Worm (Caenorhabditis elegans) whole organism, early embryonic: Measurements from ENCODE around the gene aat-7.

Experiments used
- B0310.2 ChIP-seq: sonication (generic microtip); optimal IDR thresholded peaks from 2 replicates; lab custom pipeline; 2016; ENCODE audit warnings: mild to moderate bottlenecking, missing genetic modification characterization, missing compliant biosample characterization
- F13C5.2 ChIP-seq: sonication (generic microtip); optimal IDR thresholded peaks from 2 replicates; lab custom pipeline; 2017; ENCODE audit warnings: mild to moderate bottlenecking, missing genetic modification characterization, inconsistent platforms, missing compliant biosample characterization
- aly-1 ChIP-seq: sonication (generic microtip); optimal IDR thresholded peaks from 2 replicates; lab custom pipeline; 2016; ENCODE audit warnings: missing genetic modification characterization, missing compliant biosample characterization
- ama-1 ChIP-seq: fragments of 150-350 bp; optimal IDR thresholded peaks from 2 replicates; lab custom pipeline; 2014
- ceh-13 ChIP-seq: fragments of 200-800 bp; sonication (Bioruptor generic); optimal IDR thresholded peaks from 2 replicates; lab custom pipeline; 2018; ENCODE audit warnings: mild to moderate bottlenecking, missing genetic modification characterization, missing compliant biosample characterization
- ceh-36 ChIP-seq: sonication (generic microtip); optimal IDR thresholded peaks from 2 replicates; lab custom pipeline; 2016; ENCODE audit warnings: missing genetic modification characterization, inconsistent platforms, missing compliant biosample characterization
- ets-7 ChIP-seq: sonication (generic microtip); optimal IDR thresholded peaks from 2 replicates; lab custom pipeline; 2016; ENCODE audit warnings: missing genotype, missing genetic modification characterization, missing compliant biosample characterization
- flt-1 ChIP-seq: fragments of 200-800 bp; sonication (Bioruptor generic); IDR thresholded peaks from 2 replicates; pipeline ENCODE4 v1.3.6; 2022; ENCODE audit warnings: missing genetic modification characterization, missing compliant biosample characterization
- hmbx-1 ChIP-seq: sonication (generic microtip); optimal IDR thresholded peaks from 2 replicates; lab custom pipeline; 2016; ENCODE audit warnings: mild to moderate bottlenecking, missing genetic modification characterization, missing compliant biosample characterization
- hmg-4 ChIP-seq: fragments of 200-800 bp; sonication (Bioruptor generic); optimal IDR thresholded peaks from 2 replicates; lab custom pipeline; 2018; ENCODE audit warnings: mild to moderate bottlenecking, missing genetic modification characterization, missing compliant biosample characterization
- hnd-1 ChIP-seq: sonication (generic microtip); optimal IDR thresholded peaks from 2 replicates; lab custom pipeline; 2016; ENCODE audit warnings: missing genetic modification characterization, missing compliant biosample characterization
- pes-1 ChIP-seq: fragments of 200-800 bp; sonication (Bioruptor generic); IDR thresholded peaks from 2 replicates; pipeline ENCODE4 v1.3.6; 2022; ENCODE audit warnings: missing genetic modification reagents, missing genetic modification characterization, missing compliant biosample characterization
- scrt-1 ChIP-seq: fragments of 200-800 bp; sonication (Bioruptor generic); IDR thresholded peaks from 2 replicates; pipeline ENCODE4 v1.3.6; 2022; ENCODE audit warnings: missing genetic modification characterization, missing compliant biosample characterization
- sea-1 ChIP-seq: fragments of 200-800 bp; sonication (Bioruptor generic); conservative IDR thresholded peaks from 2 replicates; pipeline ENCODE4 v1.3.6; 2022; ENCODE audit warnings: missing genetic modification characterization, missing compliant biosample characterization
- tbx-11 ChIP-seq: fragments of 200-800 bp; sonication (Bioruptor generic); IDR thresholded peaks from 2 replicates; pipeline ENCODE4 v1.3.6; 2022; ENCODE audit warnings: missing genetic modification characterization, missing compliant biosample characterization
- tbx-37 ChIP-seq: fragments of 200-800 bp; sonication (Bioruptor generic); conservative IDR thresholded peaks from 2 replicates; pipeline ENCODE4 v1.3.6; 2022; ENCODE audit warnings: missing genetic modification reagents, missing genetic modification characterization, missing compliant biosample characterization
- tra-4 ChIP-seq: sonication (generic microtip); optimal IDR thresholded peaks from 2 replicates; lab custom pipeline; 2017; ENCODE audit warnings: missing genetic modification characterization, missing compliant biosample characterization

Gene aat-7

DNA sequence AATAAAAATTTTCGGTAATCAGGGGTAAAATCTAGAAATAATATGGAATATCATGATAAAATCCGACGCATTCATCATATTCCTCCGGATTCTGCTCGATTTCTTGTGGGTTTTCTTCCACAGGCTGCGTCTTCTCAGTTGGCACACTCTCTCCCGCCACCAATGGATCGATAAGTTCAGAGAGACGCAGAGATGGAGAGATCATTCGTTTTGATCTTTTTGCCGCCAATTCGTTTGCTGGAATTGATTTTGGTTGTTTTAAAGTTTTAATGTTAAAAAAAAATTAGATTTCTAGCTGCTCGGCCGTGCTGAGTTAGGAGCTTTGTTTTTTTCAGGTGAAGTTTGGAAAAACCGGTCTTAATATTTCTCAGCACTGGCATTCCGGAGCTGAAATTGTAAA is 29.4 kb upstream of the aat-7 start:
- TF ChIP-seq B0310.2 (tag; lab: Kevin White, UChicago), result no peak
- no peak for TF ChIP-seq hmg-4 (GFP tag; lab: Kevin White, UChicago)
- TF ChIP-seq tbx-11 (GFP tag; lab: Robert Waterston, UW), result no peak
- TF ChIP-seq aly-1 (tag; lab: Kevin White, UChicago), result no peak
- no peak for TF ChIP-seq ceh-13 (GFP tag; lab: Kevin White, UChicago)
- no peak for TF ChIP-seq scrt-1
- no peak for TF ChIP-seq pes-1 (GFP tag; lab: Robert Waterston, UW)
- TF ChIP-seq ama-1 (lab: Kevin White, UChicago), result no peak
- TF ChIP-seq ceh-36 (tag; lab: Kevin White, UChicago), result no peak
- TF ChIP-seq flt-1, result no peak
- TF ChIP-seq hmbx-1, result no peak
- no peak for TF ChIP-seq hnd-1
- no peak for TF ChIP-seq sea-1 (GFP tag; lab: Robert Waterston, UW)
- no peak for TF ChIP-seq ets-7 (tag; lab: Kevin White, UChicago)
- TF ChIP-seq tbx-37 (GFP tag; lab: Robert Waterston, UW), result no peak
- TF ChIP-seq tra-4 (tag; lab: Kevin White, UChicago), result no peak
- no peak for TF ChIP-seq F13C5.2

DNA sequence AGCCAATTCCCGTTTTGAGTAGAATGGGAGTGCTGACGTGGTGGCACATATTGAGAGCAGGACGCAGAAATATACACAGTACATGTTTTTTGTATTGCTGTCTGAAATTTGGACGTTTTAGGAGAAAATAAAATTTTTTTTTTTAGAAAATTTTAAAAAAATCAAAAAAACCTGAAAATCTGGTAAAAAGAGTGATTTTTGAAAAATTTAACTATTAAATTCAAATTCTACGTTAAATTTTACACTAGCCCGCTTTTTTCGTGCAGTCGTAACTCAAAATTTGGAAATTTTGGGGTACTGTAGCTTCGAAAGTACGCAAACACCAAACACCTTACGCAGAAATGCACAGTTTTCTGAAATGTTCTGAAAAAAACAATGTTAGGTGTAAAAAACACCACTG is 28.8 kb upstream of the aat-7 start, which contains the start of gene C13A10.2:
Gene C13A10.2 (minus strand): TSS at position 101 of the 400 bp plus-strand sequence.
- TF ChIP-seq ceh-13 (GFP tag; lab: Kevin White, UChicago) (no peak), tbx-37 (GFP tag; lab: Robert Waterston, UW) (no peak), flt-1 (no peak), tbx-11 (GFP tag; lab: Robert Waterston, UW) (no peak), pes-1 (GFP tag; lab: Robert Waterston, UW) (no peak), hmbx-1 (no peak), hmg-4 (GFP tag; lab: Kevin White, UChicago) (no peak), ets-7 (tag; lab: Kevin White, UChicago) (no peak), tra-4 (tag; lab: Kevin White, UChicago) (no peak), B0310.2 (tag; lab: Kevin White, UChicago) (no peak), ceh-36 (tag; lab: Kevin White, UChicago) (no peak), sea-1 (GFP tag; lab: Robert Waterston, UW) (no peak), scrt-1 (no peak), ama-1 (lab: Kevin White, UChicago) (no peak), aly-1 (tag; lab: Kevin White, UChicago) (no peak), hnd-1 (no peak), F13C5.2 (no peak)

DNA sequence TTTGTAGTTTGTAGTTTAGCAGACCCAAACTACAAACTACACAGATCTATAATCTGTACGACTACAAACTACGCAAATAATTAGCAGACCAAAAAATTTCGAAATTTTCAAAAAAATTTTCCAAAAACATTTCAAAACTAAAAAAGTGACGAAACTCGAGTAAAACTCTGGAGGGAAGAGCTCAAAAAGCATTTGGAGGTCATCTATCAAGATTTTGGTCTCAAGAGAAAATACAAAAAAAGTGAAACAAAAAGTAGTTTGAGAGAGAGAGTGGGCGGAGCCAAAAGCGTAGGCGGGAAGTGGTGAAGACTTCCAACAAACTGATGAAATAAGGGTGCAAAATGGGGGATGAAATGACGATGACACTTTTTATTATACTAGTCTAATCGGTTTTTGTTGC is 26.4 kb upstream of the aat-7 start:
- TF ChIP-seq B0310.2 (tag; lab: Kevin White, UChicago), result no peak
- TF ChIP-seq tbx-11 (GFP tag; lab: Robert Waterston, UW), result no peak
- TF ChIP-seq tbx-37 (GFP tag; lab: Robert Waterston, UW), result no peak
- TF ChIP-seq F13C5.2, result no peak
- TF ChIP-seq flt-1, result no peak
- no peak for TF ChIP-seq scrt-1
- TF ChIP-seq hmbx-1, result no peak
- TF ChIP-seq aly-1 (tag; lab: Kevin White, UChicago), result no peak
- no peak for TF ChIP-seq hmg-4 (GFP tag; lab: Kevin White, UChicago)
- TF ChIP-seq tra-4 (tag; lab: Kevin White, UChicago), result no peak
- TF ChIP-seq ceh-36 (tag; lab: Kevin White, UChicago), result no peak
- no peak for TF ChIP-seq pes-1 (GFP tag; lab: Robert Waterston, UW)
- no peak for TF ChIP-seq ama-1 (lab: Kevin White, UChicago)
- no peak for TF ChIP-seq ceh-13 (GFP tag; lab: Kevin White, UChicago)
- TF ChIP-seq sea-1 (GFP tag; lab: Robert Waterston, UW), result no peak
- no peak for TF ChIP-seq hnd-1
- no peak for TF ChIP-seq ets-7 (tag; lab: Kevin White, UChicago)

DNA sequence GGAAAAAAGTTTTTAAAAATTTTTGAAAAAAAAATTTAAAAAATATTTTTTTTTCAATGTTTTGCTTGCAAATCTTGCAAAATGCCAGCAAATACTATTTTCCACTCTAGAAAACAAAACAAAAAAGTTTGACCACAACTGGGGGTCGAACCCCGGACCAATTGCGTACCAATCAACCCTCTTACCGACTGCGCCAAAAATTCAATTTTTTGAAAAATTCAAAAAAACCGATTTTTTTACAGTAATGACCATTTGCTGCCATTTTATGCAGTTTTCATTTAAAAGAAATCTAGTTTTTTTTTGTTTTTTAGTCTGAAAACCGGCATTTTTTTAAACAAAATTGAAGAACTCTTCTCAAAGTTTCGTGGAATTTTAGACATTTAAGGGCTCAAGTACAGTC is 24.2 kb upstream of the aat-7 start:
- TF ChIP-seq aly-1 (tag; lab: Kevin White, UChicago) (no peak), B0310.2 (tag; lab: Kevin White, UChicago) (no peak), tbx-37 (GFP tag; lab: Robert Waterston, UW) (no peak), ama-1 (lab: Kevin White, UChicago) (no peak), pes-1 (GFP tag; lab: Robert Waterston, UW) (no peak), hmg-4 (GFP tag; lab: Kevin White, UChicago) (no peak)

DNA sequence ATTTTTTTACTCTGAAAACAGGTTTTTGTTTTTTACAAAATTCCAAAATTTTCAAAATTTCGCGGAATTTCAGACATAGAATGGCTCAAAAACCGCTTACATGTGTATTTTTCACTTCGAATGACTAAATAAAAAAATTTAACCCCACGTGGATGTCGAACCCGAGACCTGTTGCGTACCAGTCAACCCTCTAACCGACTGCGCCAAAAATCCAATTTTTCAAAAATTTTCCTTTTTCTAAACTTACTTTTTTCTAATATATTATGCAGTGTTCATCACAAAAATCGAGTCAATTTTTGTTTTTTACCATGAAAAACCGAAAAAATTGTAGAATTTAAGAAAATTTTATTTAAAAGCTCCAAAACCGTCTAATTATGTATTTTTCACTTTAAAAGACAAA is 20.7 kb upstream of the aat-7 start:
- no peak for TF ChIP-seq ceh-36 (tag; lab: Kevin White, UChicago)
- no peak for TF ChIP-seq ets-7 (tag; lab: Kevin White, UChicago)
- TF ChIP-seq pes-1 (GFP tag; lab: Robert Waterston, UW), result no peak
- TF ChIP-seq tbx-37 (GFP tag; lab: Robert Waterston, UW), result no peak
- no peak for TF ChIP-seq hnd-1
- TF ChIP-seq aly-1 (tag; lab: Kevin White, UChicago), result no peak
- no peak for TF ChIP-seq sea-1 (GFP tag; lab: Robert Waterston, UW)
- no peak for TF ChIP-seq hmbx-1
- no peak for TF ChIP-seq ceh-13 (GFP tag; lab: Kevin White, UChicago)
- TF ChIP-seq B0310.2 (tag; lab: Kevin White, UChicago), result no peak
- TF ChIP-seq flt-1, result no peak
- no peak for TF ChIP-seq scrt-1
- TF ChIP-seq hmg-4 (GFP tag; lab: Kevin White, UChicago), result no peak
- TF ChIP-seq tra-4 (tag; lab: Kevin White, UChicago), result no peak
- no peak for TF ChIP-seq tbx-11 (GFP tag; lab: Robert Waterston, UW)
- TF ChIP-seq F13C5.2, result no peak
- no peak for TF ChIP-seq ama-1 (lab: Kevin White, UChicago)

DNA sequence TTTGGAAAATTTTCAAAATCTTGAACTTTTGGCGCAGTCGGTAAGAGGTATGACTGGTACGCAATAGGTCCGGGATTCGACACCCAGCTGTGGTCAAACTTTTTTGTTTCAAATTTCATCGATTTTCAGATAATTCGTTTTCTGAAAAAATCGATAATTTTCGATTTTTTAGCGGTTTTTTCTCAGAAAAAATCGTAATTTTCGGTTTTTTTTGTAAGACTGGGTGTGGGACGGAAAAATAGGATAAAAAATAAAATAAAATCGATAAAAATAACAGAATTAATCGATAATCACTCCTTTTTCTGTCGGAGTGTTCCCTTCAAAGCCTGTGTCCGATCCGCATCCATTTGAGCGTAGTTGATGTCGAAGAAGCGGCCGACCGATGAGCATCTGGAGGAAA is 17.9 kb upstream of the aat-7 start:
- no peak for TF ChIP-seq ceh-36 (tag; lab: Kevin White, UChicago)
- TF ChIP-seq F13C5.2, result no peak
- no peak for TF ChIP-seq hmbx-1
- TF ChIP-seq sea-1 (GFP tag; lab: Robert Waterston, UW), result no peak
- TF ChIP-seq pes-1 (GFP tag; lab: Robert Waterston, UW), result no peak
- TF ChIP-seq hnd-1, result no peak

DNA sequence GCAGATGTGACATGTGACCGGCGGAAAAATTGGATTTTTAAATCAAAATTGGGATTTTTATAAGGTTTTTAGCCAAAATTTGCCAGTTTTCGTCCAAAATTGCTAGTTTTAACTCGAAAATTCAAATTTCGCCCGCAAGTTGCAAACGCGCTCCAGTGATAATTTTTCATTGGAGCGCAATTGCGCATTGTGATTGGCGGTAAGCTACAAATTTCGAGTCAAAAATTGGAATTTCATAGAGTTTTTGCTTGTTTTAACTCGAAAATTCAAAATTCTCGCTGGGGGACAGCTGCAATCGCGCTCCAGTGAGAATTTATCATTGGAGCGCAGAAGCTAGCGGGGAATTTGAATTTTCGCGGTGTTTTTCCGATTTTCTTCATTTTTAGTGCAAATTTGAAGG is 17.3 kb upstream of the aat-7 start:
- TF ChIP-seq ets-7 (tag; lab: Kevin White, UChicago), result no peak
- no peak for TF ChIP-seq tra-4 (tag; lab: Kevin White, UChicago)
- TF ChIP-seq B0310.2 (tag; lab: Kevin White, UChicago), result no peak
- TF ChIP-seq pes-1 (GFP tag; lab: Robert Waterston, UW), result no peak
- TF ChIP-seq aly-1 (tag; lab: Kevin White, UChicago), result no peak
- TF ChIP-seq scrt-1, result no peak
- TF ChIP-seq hmbx-1, result no peak
- TF ChIP-seq flt-1, result no peak
- no peak for TF ChIP-seq ama-1 (lab: Kevin White, UChicago)
- no peak for TF ChIP-seq ceh-36 (tag; lab: Kevin White, UChicago)
- TF ChIP-seq sea-1 (GFP tag; lab: Robert Waterston, UW), result no peak
- no peak for TF ChIP-seq tbx-37 (GFP tag; lab: Robert Waterston, UW)
- no peak for TF ChIP-seq F13C5.2
- no peak for TF ChIP-seq ceh-13 (GFP tag; lab: Kevin White, UChicago)
- TF ChIP-seq hnd-1, result no peak
- no peak for TF ChIP-seq hmg-4 (GFP tag; lab: Kevin White, UChicago)
- no peak for TF ChIP-seq tbx-11 (GFP tag; lab: Robert Waterston, UW)
